Fruit fly (Drosophila melanogaster): Measurements from ENCODE around the gene CG7362.

DNA sequence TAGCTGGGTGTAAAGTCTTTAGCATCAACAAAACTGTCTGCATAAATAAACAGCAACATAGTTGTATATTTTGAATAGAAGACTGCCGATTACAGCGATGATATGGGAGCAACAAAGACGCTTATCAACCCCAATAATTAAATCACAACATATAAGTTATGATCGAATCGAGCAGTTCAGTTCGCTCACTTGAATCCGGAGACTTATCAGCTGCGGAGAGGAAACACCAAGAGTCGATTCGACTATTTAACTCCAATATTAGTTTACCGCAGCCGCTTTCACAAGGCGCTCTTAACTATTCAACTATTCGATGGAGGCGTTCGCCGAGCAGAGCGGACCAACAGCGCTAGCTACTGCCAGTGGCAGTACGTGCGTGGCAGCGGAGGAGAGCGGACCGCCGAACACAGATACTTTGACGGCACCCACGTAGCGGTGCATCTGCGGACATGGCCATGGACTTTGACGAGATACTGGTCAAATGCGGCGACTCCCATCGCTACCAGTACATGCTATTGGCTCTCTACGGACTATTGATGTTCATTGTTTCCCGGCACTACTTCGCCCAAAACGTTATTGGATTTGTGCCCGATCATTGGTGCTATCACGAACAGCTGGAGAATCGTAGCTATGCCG lies 44.5 kb upstream of the CG7362 start, which contains the start of gene CG14856:
- no peak for TF ChIP-seq br (GFP tag; optimal IDR thresholded peaks at IDR 0.05)
- TF ChIP-seq Myc (optimal IDR thresholded peaks at IDR 0.05): no peak
- TF ChIP-seq Hr78 (GFP tag; optimal IDR thresholded peaks at IDR 0.05): no peak
- TF ChIP-seq fru (GFP tag; optimal IDR thresholded peaks at IDR 0.05): no peak
- no peak for TF ChIP-seq h (GFP tag; optimal IDR thresholded peaks at IDR 0.05)
- TF ChIP-seq N (GFP tag; optimal IDR thresholded peaks at IDR 0.05): no peak
- TF ChIP-seq Dfd (GFP tag; optimal IDR thresholded peaks at IDR 0.05): no peak
- no peak for TF ChIP-seq Dif (GFP tag; optimal IDR thresholded peaks at IDR 0.05; ENCODE audit: partially characterized antibody)
- TF ChIP-seq GATAd (GFP tag; optimal IDR thresholded peaks at IDR 0.05): no peak
- TF ChIP-seq tai (GFP tag; optimal IDR thresholded peaks at IDR 0.05): no peak

All from whole organism, wandering third instar larva.